Worm (Caenorhabditis elegans): Measurements from ENCODE around the gene F10E7.2.

ce11 chrII:7146240-7146639 is 24.2 kb downstream of the F10E7.2 start:
- TF ChIP-seq elt-1 (tag; optimal IDR thresholded peaks at IDR 0.05; ENCODE audit: borderline replicate concordance, insufficient read depth), result no peak
- TF ChIP-seq ztf-11 (tag; optimal IDR thresholded peaks at IDR 0.05), result no peak

Measured in whole organism, mixed stage, embryonic.